Worm (Caenorhabditis elegans) whole organism, L1 larva: Measurements from ENCODE around the gene C01G10.17.

Source experiments
- ama-1 ChIP-seq: fragments of 150-350 bp; optimal IDR thresholded peaks from 2 replicates; lab custom pipeline; 2014
- sox-4 ChIP-seq: sonication (generic microtip); optimal IDR thresholded peaks from 2 replicates; lab custom pipeline; 2016; ENCODE audit warnings: missing genetic modification characterization, missing compliant biosample characterization

ce11 chrV:15063987-15064386 lies 26.6 kb upstream of the C01G10.17 start, which contains the start of gene rap-2:
- TF ChIP-seq sox-4 (tag; lab: Kevin White, UChicago): no peak
- no peak for TF ChIP-seq ama-1
